Fruit fly (Drosophila melanogaster): ENCODE results near the gene CG5321.

The CG5321 gene

DNA sequence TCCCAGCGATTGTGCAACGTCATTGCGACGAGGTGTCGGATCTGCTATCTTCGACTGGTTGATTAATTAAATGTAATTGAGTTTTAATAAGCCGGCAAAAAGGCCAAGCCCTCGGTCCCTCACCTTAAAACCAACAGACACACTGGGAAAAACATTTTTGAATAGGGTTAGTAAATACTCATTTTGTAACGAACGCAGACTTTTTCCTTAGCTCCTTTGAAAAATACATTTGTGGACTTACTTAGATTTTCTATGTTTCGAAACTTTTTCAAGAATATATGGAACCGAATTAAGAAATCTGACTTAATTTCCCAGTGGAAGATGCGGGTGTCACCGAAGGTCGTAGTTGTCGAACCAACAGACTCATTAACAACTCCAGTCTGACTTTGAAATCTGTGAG lies 45.1 kb upstream of the CG5321 start (continued):
- TF ChIP-seq otp (GFP tag; IDR thresholded peaks at IDR 0.05) (peak; percentile 41; the same call in 1 of the 3 replicates), CG16813 (GFP tag; IDR thresholded peaks at IDR 0.05; ENCODE audit: partially characterized antibody) (no peak), CG7963 (GFP tag; IDR thresholded peaks at IDR 0.05; ENCODE audit: partially characterized antibody) (no peak), Mrtf (GFP tag; IDR thresholded peaks at IDR 0.05) (peak; percentile 49; the same call in 2 of the 3 replicates), zfh1 (GFP tag; IDR thresholded peaks at IDR 0.05) (peak; percentile 64), fd96Cb (tag; optimal IDR thresholded peaks at IDR 0.05) (no peak), tgo (GFP tag; IDR thresholded peaks at IDR 0.05) (peak; percentile 57; the same call in 2 of the 3 replicates), Sin3A (optimal IDR thresholded peaks at IDR 0.05) (no peak)

- peak; percentile 62 for TF ChIP-seq grau (tag; optimal IDR thresholded peaks at IDR 0.05)
- TF ChIP-seq odd (GFP tag; optimal IDR thresholded peaks at IDR 0.05), result no peak
- TF ChIP-seq CG34422 (GFP tag; IDR thresholded peaks at IDR 0.05), result peak; percentile 32; the same call in 1 of the 3 replicates
- TF ChIP-seq gsb-n (tag; optimal IDR thresholded peaks at IDR 0.05), result peak; percentile 41
- no peak for TF ChIP-seq CG10654 (GFP tag; optimal IDR thresholded peaks at IDR 0.05)
- 0 out of 3 replicates have a peak, but pooled peaks have one; percentile 13 for TF ChIP-seq croc (GFP tag; conservative IDR thresholded peaks at IDR 0.05)
- 0 out of 3 replicates have a peak, but pooled peaks have one; percentile 19 for TF ChIP-seq CG11560 (tag; IDR thresholded peaks at IDR 0.05)
- 0 out of 2 replicates have a peak, but pooled peaks have one; percentile 13 for TF ChIP-seq E2f1 (GFP tag; IDR thresholded peaks at IDR 0.05)
- peak; percentile 67 for TF ChIP-seq Sox102F (GFP tag; optimal IDR thresholded peaks at IDR 0.05)
- TF ChIP-seq az2 (GFP tag; optimal IDR thresholded peaks at IDR 0.05), result peak; percentile 29
- peak in 1 of 3 experiments; percentile 48 for TF ChIP-seq lola (GFP tag; optimal IDR thresholded peaks at IDR 0.05)
- TF ChIP-seq CG2712 (tag; optimal IDR thresholded peaks at IDR 0.05), result peak; percentile 62
- TF ChIP-seq CG14441 (GFP tag; IDR thresholded peaks at IDR 0.05), result peak; percentile 48
- peak; percentile 44; the same call in 1 of the 2 replicates for TF ChIP-seq peb (GFP tag; IDR thresholded peaks at IDR 0.05)
- TF ChIP-seq Dll (GFP tag; IDR thresholded peaks at IDR 0.05; ENCODE audit: partially characterized antibody), result no peak
- TF ChIP-seq CG8478 (optimal IDR thresholded peaks at IDR 0.05), result no peak
- TF ChIP-seq CG10431 (GFP tag; optimal IDR thresholded peaks at IDR 0.05), result peak; percentile 11
- peak in 1 of 2 experiments; percentile 12 for TF ChIP-seq dpn (GFP tag; optimal IDR thresholded peaks at IDR 0.05)
- no peak for TF ChIP-seq HmgZ (tag; optimal IDR thresholded peaks at IDR 0.05)
- no peak for TF ChIP-seq CG33213 (GFP tag; optimal IDR thresholded peaks at IDR 0.05)
- peak; percentile 48 for TF ChIP-seq CG17385 (GFP tag; optimal IDR thresholded peaks at IDR 0.05)
- peak; percentile 6 for TF ChIP-seq bcd (GFP tag; optimal IDR thresholded peaks at IDR 0.05)
- TF ChIP-seq pnt (GFP tag; optimal IDR thresholded peaks at IDR 0.05), result no peak
- TF ChIP-seq tgo (GFP tag; IDR thresholded peaks at IDR 0.05), result peak; percentile 16; the same call in 2 of the 3 replicates
- no peak for TF ChIP-seq CG9727 (GFP tag; optimal IDR thresholded peaks at IDR 0.05)
- peak; percentile 26 for TF ChIP-seq CG9817 (tag; optimal IDR thresholded peaks at IDR 0.05)
- TF ChIP-seq CG10267 (tag; optimal IDR thresholded peaks at IDR 0.05), result peak; percentile 40
- peak; percentile 64 for TF ChIP-seq H2.0 (GFP tag; IDR thresholded peaks at IDR 0.05)
- TF ChIP-seq sens (GFP tag), result peak; percentile 56
- TF ChIP-seq ssp (GFP tag; IDR thresholded peaks at IDR 0.05), result no peak; the same call in 1 of the 2 replicates
- 0 out of 2 replicates have a peak, but pooled peaks have one; percentile 12 for TF ChIP-seq CG4360 (GFP tag; IDR thresholded peaks at IDR 0.05)
- TF ChIP-seq CG12744 (GFP tag; optimal IDR thresholded peaks at IDR 0.05), result no peak
- peak; percentile 32 for TF ChIP-seq Ptx1 (GFP tag; IDR thresholded peaks at IDR 0.05)
- TF ChIP-seq Abd-B (GFP tag; optimal IDR thresholded peaks at IDR 0.05), result peak; percentile 30
- peak; percentile 47 for TF ChIP-seq tap (tag; optimal IDR thresholded peaks at IDR 0.05)
- peak; percentile 50; the same call in 1 of the 3 replicates for TF ChIP-seq CG17361 (GFP tag; IDR thresholded peaks at IDR 0.05)
- peak; percentile 16 for TF ChIP-seq twi (tag; optimal IDR thresholded peaks at IDR 0.05)
- peak in 1 of 2 experiments; percentile 71 for TF ChIP-seq eve (GFP tag; optimal IDR thresholded peaks at IDR 0.05)
- TF ChIP-seq fd3F (GFP tag; optimal IDR thresholded peaks at IDR 0.05), result peak; percentile 42
- peak in 1 of 2 experiments; percentile 2 for TF ChIP-seq Pdp1 (GFP tag; optimal IDR thresholded peaks at IDR 0.05)
- peak; percentile 59 for TF ChIP-seq stc (GFP tag; IDR thresholded peaks at IDR 0.05)
- peak; percentile 39 for TF ChIP-seq CG6689 (GFP tag; IDR thresholded peaks at IDR 0.05)
These were observed 44.7 kb upstream of the CG5321 start for dm6 chrX:14634696-14635095.

Data from whole organism, embryonic.